Worm (Caenorhabditis elegans): Measurements from ENCODE around the gene kbp-4.

DNA sequence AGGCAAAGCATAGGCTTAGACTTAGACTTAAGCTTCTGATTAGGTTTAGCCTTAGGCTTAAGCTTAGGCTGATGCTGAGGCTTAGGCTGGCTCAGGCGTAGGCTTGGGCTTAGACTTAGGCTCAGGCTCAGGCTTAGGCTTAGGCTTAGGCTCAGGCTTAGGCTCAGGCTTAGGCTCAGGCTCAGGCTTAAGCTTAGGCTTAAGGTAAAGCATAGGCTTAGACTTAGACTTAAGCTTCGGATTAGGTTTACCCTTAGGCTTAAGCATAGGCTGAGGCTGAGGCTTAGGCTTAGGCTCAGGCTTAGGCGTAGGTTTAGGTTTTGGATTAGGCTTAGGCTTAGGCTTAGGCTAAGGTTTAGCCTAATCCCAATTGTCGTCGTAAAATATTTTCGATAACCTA is 18.8 kb downstream of the kbp-4 start:
- TF ChIP-seq unc-62 (GFP tag; optimal IDR thresholded peaks at IDR 0.05) (no peak), snpc-4 (tag; optimal IDR thresholded peaks at IDR 0.05) (no peak), elt-3 (tag; optimal IDR thresholded peaks at IDR 0.05) (no peak), mep-1 (tag; optimal IDR thresholded peaks at IDR 0.05) (no peak), M03D4.4 (tag; optimal IDR thresholded peaks at IDR 0.05) (no peak), ces-1 (GFP tag; optimal IDR thresholded peaks at IDR 0.05) (no peak), nhr-12 (tag; optimal IDR thresholded peaks at IDR 0.05) (no peak), nhr-237 (tag; optimal IDR thresholded peaks at IDR 0.05) (no peak), lin-32 (GFP tag; optimal IDR thresholded peaks at IDR 0.05) (no peak), nhr-76 (tag; optimal IDR thresholded peaks at IDR 0.05) (no peak), nhr-28 (tag; optimal IDR thresholded peaks at IDR 0.05) (no peak)
